Fruit fly (Drosophila melanogaster): ENCODE results near the gene CG42342.

DNA sequence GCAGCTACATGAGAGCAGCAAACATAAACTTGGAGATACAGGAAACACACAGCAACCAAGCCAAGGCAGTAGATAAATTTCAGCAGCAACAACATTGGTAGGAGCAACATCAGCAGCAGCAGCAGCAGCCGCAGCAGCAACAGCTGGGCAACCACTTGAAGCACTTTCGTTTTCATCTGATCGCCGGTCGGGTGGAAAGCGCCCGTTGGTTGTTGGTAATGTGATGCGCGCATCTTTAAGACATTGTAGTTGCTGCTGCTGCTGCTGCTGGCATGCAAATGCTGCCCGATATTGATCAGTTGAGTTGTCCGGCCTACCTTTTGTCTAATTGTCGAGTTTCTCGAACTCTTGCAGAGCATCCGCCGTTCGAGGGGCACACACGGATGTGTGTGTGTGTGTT lies 88.8 kb downstream of the CG42342 start:
- TF ChIP-seq Pif1B (GFP tag; optimal IDR thresholded peaks at IDR 0.05) (no peak), CG13204 (GFP tag; optimal IDR thresholded peaks at IDR 0.05) (no peak), fd96Ca (GFP tag; IDR thresholded peaks at IDR 0.05) (no peak), EcR (GFP tag; optimal IDR thresholded peaks at IDR 0.05) (no peak), Snoo (tag; optimal IDR thresholded peaks at IDR 0.05) (no peak)

Measured in whole organism, pupa.